Fruit fly (Drosophila melanogaster) whole organism, pupa: Measurements from ENCODE around the gene CG42852.
A peak's percentile ranks its signal among the peaks of the same experiment; 100 is the strongest.

ENCODE experiments used
- CG12605 ChIP-seq: fragments of 200-800 bp; sonication (Bioruptor generic); IDR thresholded peaks from 2 replicates; pipeline ENCODE4 v1.3.6; 2022; ENCODE audit warnings: missing biosample characterization, missing genetic modification characterization
- CG13204 ChIP-seq: fragments of 200-800 bp; sonication (Bioruptor generic); optimal IDR thresholded peaks from 2 replicates; lab custom pipeline; 2018; ENCODE audit warnings: missing biosample characterization, mild to moderate bottlenecking, missing genetic modification characterization, moderate library complexity
- CG14655 ChIP-seq: fragments of 200-800 bp; sonication (Bioruptor generic); optimal IDR thresholded peaks from 3 replicates; lab custom pipeline; 2017; ENCODE audit warnings: mild to moderate bottlenecking, missing biosample characterization, missing genetic modification reagents, missing genetic modification characterization
- CG15710 ChIP-seq: fragments of 200-800 bp; sonication (Bioruptor generic); optimal IDR thresholded peaks from 2 replicates; lab custom pipeline; 2018; ENCODE audit warnings: missing biosample characterization, mild to moderate bottlenecking, missing genetic modification characterization, moderate library complexity
- CG17806 ChIP-seq: fragments of 200-800 bp; sonication (Bioruptor generic); optimal IDR thresholded peaks from 2 replicates; lab custom pipeline; 2018; ENCODE audit warnings: missing biosample characterization, mild to moderate bottlenecking, missing genetic modification characterization, moderate library complexity
- CG32121 ChIP-seq: fragments of 200-800 bp; sonication (Bioruptor generic); IDR thresholded peaks from 2 replicates; pipeline ENCODE4 v1.3.6; 2022; ENCODE audit warnings: missing biosample characterization, missing genetic modification characterization
- CG4496 ChIP-seq: fragments of 200-800 bp; sonication (Bioruptor generic); IDR thresholded peaks from 3 replicates; pipeline ENCODE4 v1.3.6; 2022; ENCODE audit warnings: missing biosample characterization, missing genetic modification characterization
- CG8301 ChIP-seq: fragments of 200-800 bp; sonication (Bioruptor generic); optimal IDR thresholded peaks from 2 replicates; lab custom pipeline; 2018; ENCODE audit warnings: missing biosample characterization, mild to moderate bottlenecking, missing genetic modification characterization
- EcR ChIP-seq: fragments of 200-800 bp; sonication (Bioruptor generic); optimal IDR thresholded peaks from 3 replicates; lab custom pipeline; 2019; ENCODE audit warnings: missing biosample characterization, missing genetic modification characterization, mild to moderate bottlenecking, moderate library complexity, missing genetic modification reagents
- gl ChIP-seq: fragments of 200-800 bp; sonication (Bioruptor generic); optimal IDR thresholded peaks from 2 replicates; lab custom pipeline; 2018; ENCODE audit warnings: missing biosample characterization, mild to moderate bottlenecking, missing genetic modification characterization

DNA sequence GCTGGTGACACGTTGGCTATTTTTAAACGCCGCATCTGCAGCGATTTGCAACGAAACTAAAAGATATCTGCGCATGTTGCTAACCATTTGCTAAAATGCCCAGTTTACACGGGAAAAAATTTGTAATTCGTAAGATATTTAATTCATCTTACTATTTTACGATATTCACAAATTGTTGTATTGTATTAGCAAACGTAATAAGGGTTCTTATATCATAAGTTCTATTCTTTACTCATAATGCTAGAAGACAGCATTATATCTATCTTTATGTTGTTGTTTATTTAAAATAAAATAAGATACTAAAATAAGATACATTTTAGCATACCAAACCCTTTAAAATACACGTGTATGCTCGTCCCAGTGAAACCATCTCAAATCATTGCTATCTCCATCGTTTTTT is 4.2 kb downstream of the CG42852 start:
- TF ChIP-seq CG13204 (GFP tag; lab: Kevin White, UChicago) (no peak), CG4496 (GFP tag; lab: Robert Waterston, UW) (0 out of 3 replicates have a peak, but pooled peaks have one; percentile 24), CG14655 (peak; percentile 62), CG8301 (tag; lab: Kevin White, UChicago) (peak; percentile 27), CG17806 (tag; lab: Kevin White, UChicago) (peak; percentile 43), CG15710 (tag; lab: Kevin White, UChicago) (peak; percentile 54), gl (tag; lab: Kevin White, UChicago) (no peak), CG32121 (GFP tag; lab: Robert Waterston, UW) (no peak), EcR (GFP tag; lab: Kevin White, UChicago) (no peak), CG12605 (GFP tag; lab: Robert Waterston, UW) (peak; percentile 28; the same call in 1 of the 2 replicates)
